Fruit fly (Drosophila melanogaster): ENCODE results near the gene CG42268.

DNA sequence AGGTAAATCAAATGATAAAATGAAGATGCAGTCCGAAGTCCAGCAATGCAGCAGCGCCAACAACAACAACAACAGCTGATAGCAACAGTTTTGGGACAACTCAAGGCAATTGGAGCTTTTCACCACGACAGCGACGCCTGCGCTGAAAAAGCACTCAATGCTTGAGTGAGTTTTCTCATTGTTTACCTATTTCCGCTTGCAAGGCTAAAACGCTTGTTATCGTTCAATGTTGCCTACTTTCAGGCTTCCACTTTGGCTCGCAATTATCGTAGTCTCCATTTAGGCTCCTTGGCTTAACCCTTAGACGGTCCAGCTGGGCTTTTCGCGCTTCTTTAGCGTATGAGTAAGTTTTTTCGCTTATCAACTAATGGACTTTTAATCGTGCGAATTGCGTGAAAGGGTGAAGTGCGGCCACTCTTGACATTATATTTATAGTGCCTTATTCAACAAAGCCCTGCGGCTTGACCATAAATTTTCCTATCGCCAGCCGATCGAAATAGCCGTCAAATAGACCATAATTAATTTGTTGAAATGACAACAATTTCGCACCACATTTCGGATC lies 1.9 kb upstream of the CG42268 start:
- TF ChIP-seq CG10669 (GFP tag; optimal IDR thresholded peaks at IDR 0.05) (no peak), ss (GFP tag; optimal IDR thresholded peaks at IDR 0.05) (peak; percentile 4 to 35), OdsH (GFP tag; optimal IDR thresholded peaks at IDR 0.05) (no peak), Lpt (GFP tag; optimal IDR thresholded peaks at IDR 0.05) (no peak), Sox15 (GFP tag; optimal IDR thresholded peaks at IDR 0.05) (no peak), CG6854 (GFP tag; optimal IDR thresholded peaks at IDR 0.05) (peak; percentile 36), fd85E (GFP tag; optimal IDR thresholded peaks at IDR 0.05) (no peak), fd59A (GFP tag; optimal IDR thresholded peaks at IDR 0.05) (no peak), dac (GFP tag; optimal IDR thresholded peaks at IDR 0.05) (no peak), Eip93F (GFP tag; optimal IDR thresholded peaks at IDR 0.05) (no peak), CG16779 (tag; optimal IDR thresholded peaks at IDR 0.05) (no peak), Gug (GFP tag; IDR thresholded peaks at IDR 0.05) (no peak), lz (GFP tag; optimal IDR thresholded peaks at IDR 0.05) (no peak), svp (GFP tag) (peak; percentile 24)
